Worm (Caenorhabditis elegans) whole organism, young adult: Measurements from ENCODE around the gene str-2.
A peak's percentile ranks its signal among the peaks of the same experiment; 100 is the strongest.

Experiments used
- B0035.1 ChIP-seq: sonication (generic microtip); optimal IDR thresholded peaks from 2 replicates; lab custom pipeline; 2016; ENCODE audit warnings: missing genetic modification characterization, mild to moderate bottlenecking, missing compliant biosample characterization, missing genotype, missing genetic modification reagents
- C06A6.2 ChIP-seq: fragments of 200-800 bp; sonication (Bioruptor generic); conservative IDR thresholded peaks from 2 replicates; pipeline ENCODE4 v1.3.6; 2022; ENCODE audit warnings: missing genetic modification characterization, missing compliant biosample characterization
- C17E4.6 ChIP-seq: fragments of 200-800 bp; sonication (Bioruptor generic); IDR thresholded peaks from 2 replicates; pipeline ENCODE4 v1.3.6; 2022; ENCODE audit warnings: missing genetic modification reagents, missing genetic modification characterization, missing compliant biosample characterization
- D2030.7 ChIP-seq: fragments of 200-800 bp; sonication (Bioruptor generic); IDR thresholded peaks from 2 replicates; pipeline ENCODE4 v1.3.6; 2022; ENCODE audit warnings: missing genetic modification reagents, missing genetic modification characterization, missing compliant biosample characterization
- F10E7.11 ChIP-seq: sonication (generic microtip); optimal IDR thresholded peaks from 2 replicates; lab custom pipeline; 2017; ENCODE audit warnings: mild to moderate bottlenecking, missing genetic modification characterization, moderate library complexity, missing compliant biosample characterization
- F23B12.7 ChIP-seq: sonication (generic microtip); optimal IDR thresholded peaks from 2 replicates; lab custom pipeline; 2017; ENCODE audit warnings: missing genetic modification characterization, mild to moderate bottlenecking, missing compliant biosample characterization, antibody characterized with exemption, moderate library complexity; ENCODE audit not compliant: insufficient read depth
- F37B4.10 ChIP-seq: fragments of 200-800 bp; sonication (Bioruptor generic); IDR thresholded peaks from 2 replicates; pipeline ENCODE4 v1.3.6; 2022; ENCODE audit warnings: missing genetic modification characterization, missing compliant biosample characterization
- F49E8.2 ChIP-seq: sonication (generic microtip); optimal IDR thresholded peaks from 3 replicates; lab custom pipeline; 2017; ENCODE audit warnings: missing genetic modification characterization, mild to moderate bottlenecking, missing compliant biosample characterization, antibody characterized with exemption, moderate library complexity; ENCODE audit not compliant: insufficient read depth
- F52B5.7 ChIP-seq: sonication (generic microtip); optimal IDR thresholded peaks from 2 replicates; lab custom pipeline; 2016; ENCODE audit warnings: mild to moderate bottlenecking, missing genetic modification characterization, missing compliant biosample characterization
- K12H6.12 ChIP-seq: fragments of 200-800 bp; sonication (Bioruptor generic); optimal IDR thresholded peaks from 2 replicates; lab custom pipeline; 2018; ENCODE audit warnings: mild to moderate bottlenecking, missing genetic modification characterization, missing compliant biosample characterization
- T26A5.8 ChIP-seq: sonication (generic microtip); optimal IDR thresholded peaks from 2 replicates; lab custom pipeline; 2016; ENCODE audit warnings: missing genetic modification characterization, missing compliant biosample characterization
- Y53F4B.3 ChIP-seq: fragments of 200-800 bp; sonication (Bioruptor generic); IDR thresholded peaks from 2 replicates; pipeline ENCODE4 v1.3.6; 2022; ENCODE audit warnings: missing genetic modification reagents, missing genetic modification characterization, missing compliant biosample characterization
- Y53G8AR.9 ChIP-seq: fragments of 200-800 bp; sonication (Bioruptor generic); conservative IDR thresholded peaks from 2 replicates; pipeline ENCODE4 v1.3.6; 2022; ENCODE audit warnings: missing genetic modification reagents, missing genetic modification characterization, missing compliant biosample characterization
- Y67H2A.10 ChIP-seq: fragments of 200-800 bp; sonication (Bioruptor generic); conservative IDR thresholded peaks from 2 replicates; pipeline ENCODE4 v1.3.6; 2022; ENCODE audit warnings: missing genetic modification reagents, missing genetic modification characterization, missing compliant biosample characterization
- Y79H2A.3 ChIP-seq: fragments of 200-800 bp; sonication (Bioruptor generic); conservative IDR thresholded peaks from 2 replicates; pipeline ENCODE4 v1.3.6; 2022; ENCODE audit warnings: missing genetic modification reagents, missing genetic modification characterization, missing compliant biosample characterization
- Y95B8A.8 ChIP-seq: fragments of 200-800 bp; sonication (Bioruptor generic); IDR thresholded peaks from 2 replicates; pipeline ENCODE4 v1.3.6; 2022; ENCODE audit warnings: missing genetic modification reagents, missing genetic modification characterization, missing compliant biosample characterization
- akir-1 ChIP-seq: fragments of 200-800 bp; sonication (Bioruptor generic); optimal IDR thresholded peaks from 2 replicates; lab custom pipeline; 2018; ENCODE audit warnings: mild to moderate bottlenecking, missing genetic modification characterization, moderate library complexity, missing compliant biosample characterization
- atf-7 ChIP-seq: sonication (generic microtip); optimal IDR thresholded peaks from 2 replicates; lab custom pipeline; 2017; ENCODE audit warnings: mild to moderate bottlenecking, missing genetic modification characterization, missing compliant biosample characterization
- attf-3 ChIP-seq: fragments of 200-800 bp; sonication (Bioruptor generic); conservative IDR thresholded peaks from 2 replicates; pipeline ENCODE4 v1.3.6; 2022; ENCODE audit warnings: missing genetic modification reagents, missing genetic modification characterization, missing compliant biosample characterization
- attf-5 ChIP-seq: fragments of 200-800 bp; sonication (Bioruptor generic); optimal IDR thresholded peaks from 2 replicates; lab custom pipeline; 2018; ENCODE audit warnings: mild to moderate bottlenecking, missing genetic modification characterization, missing compliant biosample characterization
- bed-2 ChIP-seq: fragments of 200-800 bp; sonication (Bioruptor generic); IDR thresholded peaks from 2 replicates; pipeline ENCODE4 v1.3.6; 2022; ENCODE audit warnings: missing genetic modification reagents, missing genetic modification characterization, missing compliant biosample characterization
- ccch-3 ChIP-seq: fragments of 200-800 bp; sonication (Bioruptor generic); optimal IDR thresholded peaks from 2 replicates; lab custom pipeline; 2018; ENCODE audit warnings: mild to moderate bottlenecking, missing genetic modification characterization, missing compliant biosample characterization
- cebp-1 ChIP-seq, 2 experiments: fragments of 200-800 bp in 1 of 2; sonication (Bioruptor generic) in 1 of 2; sonication (generic microtip) in 1 of 2; IDR thresholded peaks in 1 of 2; optimal IDR thresholded peaks in 1 of 2; 2 replicates each; pipeline versions ENCODE4 v1.3.6 to Lab custom; 2017 to 2022; ENCODE audit warnings: missing compliant biosample characterization in 2 of 2, missing genetic modification characterization in 2 of 2, mild to moderate bottlenecking in 1 of 2, missing genetic modification reagents in 1 of 2, moderate library complexity in 1 of 2
- ceh-100 ChIP-seq: fragments of 200-800 bp; sonication (Bioruptor generic); IDR thresholded peaks from 2 replicates; pipeline ENCODE4 v1.3.6; 2022; ENCODE audit warnings: missing genetic modification reagents, missing genetic modification characterization, missing compliant biosample characterization
- ceh-79 ChIP-seq: sonication (generic microtip); optimal IDR thresholded peaks from 2 replicates; lab custom pipeline; 2017; ENCODE audit warnings: mild to moderate bottlenecking, missing genetic modification characterization, missing compliant biosample characterization
- dox-1 ChIP-seq: fragments of 200-800 bp; sonication (Bioruptor generic); IDR thresholded peaks from 2 replicates; pipeline ENCODE4 v1.3.6; 2022; ENCODE audit warnings: missing genetic modification reagents, missing genetic modification characterization, missing compliant biosample characterization
- dpff-1 ChIP-seq: sonication (generic microtip); optimal IDR thresholded peaks from 2 replicates; lab custom pipeline; 2017; ENCODE audit warnings: mild to moderate bottlenecking, missing genetic modification characterization, missing compliant biosample characterization
- efl-1 ChIP-seq: fragments of 150-350 bp; optimal IDR thresholded peaks from 2 replicates; lab custom pipeline; 2014; ENCODE audit warnings: missing biosample characterization, missing genetic modification reagents, missing genetic modification characterization
- egl-18 ChIP-seq: fragments of 200-800 bp; sonication (Bioruptor generic); IDR thresholded peaks from 2 replicates; pipeline ENCODE4 v1.3.6; 2022; ENCODE audit warnings: missing genetic modification reagents, missing genetic modification characterization, missing compliant biosample characterization
- hlh-12 ChIP-seq: sonication (generic microtip); optimal IDR thresholded peaks from 2 replicates; lab custom pipeline; 2016; ENCODE audit warnings: missing genetic modification characterization, missing compliant biosample characterization
- hmg-1.2 ChIP-seq: fragments of 200-800 bp; sonication (Bioruptor generic); IDR thresholded peaks from 2 replicates; pipeline ENCODE4 v1.3.6; 2022; ENCODE audit warnings: missing genetic modification reagents, missing genetic modification characterization, missing compliant biosample characterization
- let-526 ChIP-seq: fragments of 200-800 bp; sonication (Bioruptor generic); IDR thresholded peaks from 2 replicates; pipeline ENCODE4 v1.3.6; 2022; ENCODE audit warnings: missing genetic modification reagents, missing genetic modification characterization, missing compliant biosample characterization
- lin-35 ChIP-seq, 3 experiments: fragments of 150-350 bp in 2 of 3; sonication (generic microtip) in 1 of 3; optimal IDR thresholded peaks; 2 replicates each; lab custom pipeline; 2014 to 2018; ENCODE audit warnings: missing biosample characterization in 3 of 3, missing genetic modification characterization in 3 of 3, missing genetic modification reagents in 3 of 3
- lsl-1 ChIP-seq: fragments of 200-800 bp; sonication (Bioruptor generic); optimal IDR thresholded peaks from 2 replicates; lab custom pipeline; 2018; ENCODE audit warnings: mild to moderate bottlenecking, missing genetic modification characterization, moderate library complexity, missing compliant biosample characterization
- nfya-1 ChIP-seq: sonication (generic microtip); optimal IDR thresholded peaks from 2 replicates; lab custom pipeline; 2017; ENCODE audit warnings: antibody characterized with exemption, missing compliant biosample characterization, missing genetic modification characterization, borderline replicate concordance; ENCODE audit not compliant: insufficient read depth
- nhr-179 ChIP-seq: sonication (generic microtip); optimal IDR thresholded peaks from 2 replicates; lab custom pipeline; 2016; ENCODE audit warnings: mild to moderate bottlenecking, missing genetic modification characterization, missing compliant biosample characterization
- pha-4 ChIP-seq: fragments of 150-350 bp; sonication (generic microtip); optimal IDR thresholded peaks from 2 replicates; lab custom pipeline; 2014; ENCODE audit warnings: missing biosample characterization, missing genetic modification reagents, missing genetic modification characterization
- repo-1 ChIP-seq: sonication (generic microtip); optimal IDR thresholded peaks from 2 replicates; lab custom pipeline; 2017; ENCODE audit warnings: mild to moderate bottlenecking, missing genetic modification characterization, missing compliant biosample characterization
- snpc-1.1 ChIP-seq: sonication (generic microtip); optimal IDR thresholded peaks from 2 replicates; lab custom pipeline; 2017; ENCODE audit warnings: missing genetic modification characterization, mild to moderate bottlenecking, missing compliant biosample characterization, antibody characterized with exemption, moderate library complexity, missing genotype, missing genetic modification reagents; ENCODE audit not compliant: insufficient read depth
- snpc-3.4 ChIP-seq: sonication (generic microtip); optimal IDR thresholded peaks from 2 replicates; lab custom pipeline; 2017; ENCODE audit warnings: missing genetic modification characterization, mild to moderate bottlenecking, missing compliant biosample characterization, antibody characterized with exemption, moderate library complexity, missing genotype, missing genetic modification reagents
- tlf-1 ChIP-seq: fragments of 200-800 bp; sonication (Bioruptor generic); optimal IDR thresholded peaks from 2 replicates; lab custom pipeline; 2018; ENCODE audit warnings: mild to moderate bottlenecking, missing genetic modification characterization, missing compliant biosample characterization
- unc-130 ChIP-seq: sonication (generic microtip); optimal IDR thresholded peaks from 2 replicates; lab custom pipeline; 2016; ENCODE audit warnings: missing genetic modification reagents, missing genetic modification characterization, missing compliant biosample characterization
- zfh-2 ChIP-seq: fragments of 200-800 bp; sonication (Bioruptor generic); conservative IDR thresholded peaks from 2 replicates; pipeline ENCODE4 v1.3.6; 2022; ENCODE audit warnings: missing genetic modification reagents, missing genetic modification characterization, missing compliant biosample characterization
- ztf-25 ChIP-seq: fragments of 200-800 bp; sonication (Bioruptor generic); IDR thresholded peaks from 2 replicates; pipeline ENCODE4 v1.3.6; 2022; ENCODE audit warnings: missing genetic modification reagents, missing genetic modification characterization, missing compliant biosample characterization
- ztf-26 ChIP-seq: sonication (generic microtip); optimal IDR thresholded peaks from 2 replicates; lab custom pipeline; 2017; ENCODE audit warnings: missing genetic modification characterization, missing compliant biosample characterization
- ztf-3 ChIP-seq: fragments of 200-800 bp; sonication (Bioruptor generic); optimal IDR thresholded peaks from 2 replicates; lab custom pipeline; 2018; ENCODE audit warnings: mild to moderate bottlenecking, missing genetic modification characterization, missing compliant biosample characterization

str-2 gene

ce11 chrV:9789657-9790261 is 34.3 kb downstream of the str-2 start, which contains the start of gene ztf-7:
TSS of gene ztf-7 (minus strand) at chrV:9789707.
- TF ChIP-seq nhr-179 (tag; lab: Kevin White, UChicago) (no peak), ccch-3 (no peak), C17E4.6 (GFP tag; lab: Robert Waterston, UW) (peak; percentile 54; the same call in 1 of the 2 replicates), B0035.1 (tag; lab: Kevin White, UChicago) (peak; percentile 77), let-526 (GFP tag; lab: Robert Waterston, UW) (peak; percentile 93), akir-1 (GFP tag; lab: Kevin White, UChicago) (peak; percentile 15), F10E7.11 (no peak), Y53G8AR.9 (GFP tag; lab: Robert Waterston, UW) (peak; percentile 95), ceh-79 (peak; percentile 32), attf-3 (peak; percentile 51; the same call in 1 of the 2 replicates), zfh-2 (GFP tag; lab: Robert Waterston, UW) (no peak), F37B4.10 (GFP tag; lab: Robert Waterston, UW) (0 out of 2 replicates have a peak, but pooled peaks have one; percentile 78), hlh-12 (tag; lab: Kevin White, UChicago) (no peak), lsl-1 (GFP tag; lab: Kevin White, UChicago) (peak; percentile 68), Y79H2A.3 (GFP tag; lab: Robert Waterston, UW) (no peak), egl-18 (GFP tag; lab: Robert Waterston, UW) (0 out of 2 replicates have a peak, but pooled peaks have one; percentile 64), ztf-25 (GFP tag; lab: Robert Waterston, UW) (no peak), nfya-1 (no peak), unc-130 (GFP tag; lab: Kevin White, UChicago) (no peak), hmg-1.2 (GFP tag; lab: Robert Waterston, UW) (peak; percentile 99), ztf-3 (GFP tag; lab: Kevin White, UChicago) (peak; percentile 75), snpc-1.1 (tag; lab: Kevin White, UChicago) (no peak), T26A5.8 (no peak), repo-1 (tag; lab: Kevin White, UChicago) (peak; percentile 96), bed-2 (no peak), F52B5.7 (tag; lab: Kevin White, UChicago) (peak; percentile 31), pha-4 (tag; lab: Kevin White, UChicago) (no peak), ceh-100 (GFP tag; lab: Robert Waterston, UW) (peak; percentile 82), C06A6.2 (GFP tag; lab: Robert Waterston, UW) (peak; percentile 93), Y95B8A.8 (peak; percentile 90), D2030.7 (GFP tag; lab: Robert Waterston, UW) (peak; percentile 26; the same call in 1 of the 2 replicates), cebp-1 (GFP tag; IDR thresholded peaks at IDR 0.05; lab: Robert Waterston, UW) (peak; percentile 75), cebp-1 (tag; optimal IDR thresholded peaks at IDR 0.05; lab: Kevin White, UChicago) (peak; percentile 96), snpc-3.4 (tag; lab: Kevin White, UChicago) (no peak), K12H6.12 (tag; lab: Kevin White, UChicago) (peak; percentile 97), atf-7 (tag; lab: Kevin White, UChicago) (peak; percentile 96), attf-5 (GFP tag; lab: Kevin White, UChicago) (peak; percentile 97), lin-35 (GFP tag; optimal IDR thresholded peaks at IDR 0.05; lab: Kevin White, UChicago) (peak in 1 of 3 experiments; percentile 87), dox-1 (GFP tag; lab: Robert Waterston, UW) (peak; percentile 98), ztf-26 (peak; percentile 97), efl-1 (GFP tag; lab: Kevin White, UChicago) (peak; percentile 36), Y53F4B.3 (no peak), dpff-1 (tag; lab: Kevin White, UChicago) (no peak), Y67H2A.10 (GFP tag; lab: Robert Waterston, UW) (peak; percentile 81), tlf-1 (GFP tag; lab: Kevin White, UChicago) (peak; percentile 97), F49E8.2 (tag; lab: Kevin White, UChicago) (peak; percentile 3), F23B12.7 (tag; lab: Kevin White, UChicago) (peak; percentile 55)
